Fruit fly (Drosophila melanogaster) whole organism, prepupa: ENCODE measurements around the gene CG3987.

Source experiments
- CG10669 ChIP-seq: fragments of 200-800 bp; sonication (Bioruptor generic); optimal IDR thresholded peaks from 3 replicates; lab custom pipeline; 2018; ENCODE audit warnings: missing biosample characterization, mild to moderate bottlenecking, missing genetic modification characterization, moderate library complexity
- CG11294 ChIP-seq: fragments of 200-800 bp; sonication (Bioruptor generic); IDR thresholded peaks from 2 replicates; pipeline ENCODE4 v1.3.6; 2022; ENCODE audit warnings: missing biosample characterization, missing genetic modification characterization
- CG11762 ChIP-seq: fragments of 200-800 bp; sonication (Bioruptor generic); optimal IDR thresholded peaks from 3 replicates; lab custom pipeline; 2016; ENCODE audit warnings: missing biosample characterization, missing genetic modification characterization; ENCODE audit not compliant: insufficient read depth
- CG15336 ChIP-seq: fragments of 200-800 bp; sonication (Bioruptor generic); IDR thresholded peaks from 2 replicates; pipeline ENCODE4 v1.3.6; 2022; ENCODE audit warnings: missing biosample characterization, missing genetic modification characterization
- CG31627 ChIP-seq: fragments of 200-800 bp; sonication (Bioruptor generic); optimal IDR thresholded peaks from 3 replicates; lab custom pipeline; 2016; ENCODE audit warnings: missing biosample characterization, missing genetic modification characterization
- CG32006 ChIP-seq: fragments of 200-800 bp; sonication (Bioruptor generic); optimal IDR thresholded peaks from 3 replicates; lab custom pipeline; 2017; ENCODE audit warnings: missing biosample characterization, mild to moderate bottlenecking, missing genetic modification characterization
- CG3919 ChIP-seq: fragments of 200-800 bp; sonication (Bioruptor generic); optimal IDR thresholded peaks from 3 replicates; lab custom pipeline; 2016; ENCODE audit warnings: missing biosample characterization, missing genetic modification characterization
- CG4318 ChIP-seq: fragments of 200-800 bp; sonication (Bioruptor generic); optimal IDR thresholded peaks from 3 replicates; lab custom pipeline; 2017; ENCODE audit warnings: missing biosample characterization, mild to moderate bottlenecking, missing genetic modification characterization
- CG6792 ChIP-seq: fragments of 200-800 bp; sonication (Bioruptor generic); optimal IDR thresholded peaks from 3 replicates; lab custom pipeline; 2016; ENCODE audit warnings: missing biosample characterization, missing genetic modification characterization
- CG6808 ChIP-seq: fragments of 200-800 bp; sonication (Bioruptor generic); optimal IDR thresholded peaks from 3 replicates; lab custom pipeline; 2017; ENCODE audit warnings: missing biosample characterization, missing genetic modification characterization, mild to moderate bottlenecking, moderate library complexity, missing genetic modification reagents
- CG8119 ChIP-seq: fragments of 200-800 bp; sonication (Bioruptor generic); IDR thresholded peaks from 3 replicates; pipeline ENCODE4 v1.3.6; 2022; ENCODE audit warnings: missing biosample characterization, missing genetic modification characterization
- Eip78C ChIP-seq: fragments of 200-800 bp; sonication (Bioruptor generic); peaks from one replicate; lab custom pipeline; 2016; ENCODE audit warnings: missing biosample characterization, missing genetic modification characterization
- Eip93F ChIP-seq: fragments of 200-800 bp; sonication (Bioruptor generic); optimal IDR thresholded peaks from 2 replicates; lab custom pipeline; 2016; ENCODE audit warnings: missing biosample characterization, mild to moderate bottlenecking, missing genetic modification characterization
- Ets21C ChIP-seq: fragments of 200-800 bp; sonication (Bioruptor generic); optimal IDR thresholded peaks from 3 replicates; lab custom pipeline; 2016; ENCODE audit warnings: missing biosample characterization, missing genetic modification characterization
- Ets96B ChIP-seq: fragments of 200-800 bp; optimal IDR thresholded peaks from 2 replicates; lab custom pipeline; 2019; ENCODE audit warnings: missing biosample characterization, mild to moderate bottlenecking, missing genetic modification characterization, moderate library complexity
- Gug ChIP-seq: fragments of 200-800 bp; sonication (Bioruptor generic); IDR thresholded peaks from 2 replicates; pipeline ENCODE4 v1.3.6; 2022; ENCODE audit warnings: missing biosample characterization, missing genetic modification characterization
- Hr39 ChIP-seq: fragments of 200-800 bp; sonication (Bioruptor generic); optimal IDR thresholded peaks from 2 replicates; lab custom pipeline; 2016; ENCODE audit warnings: missing biosample characterization, missing genetic modification characterization
- Hr4 ChIP-seq: fragments of 200-800 bp; sonication (Bioruptor generic); optimal IDR thresholded peaks from 3 replicates; lab custom pipeline; 2016; ENCODE audit warnings: missing biosample characterization, missing genetic modification characterization
- Lpt ChIP-seq: fragments of 200-800 bp; sonication (Bioruptor generic); optimal IDR thresholded peaks from 3 replicates; lab custom pipeline; 2016; ENCODE audit warnings: missing biosample characterization, missing genetic modification characterization
- OdsH ChIP-seq: fragments of 200-800 bp; sonication (Bioruptor generic); optimal IDR thresholded peaks from 3 replicates; lab custom pipeline; 2016; ENCODE audit warnings: missing biosample characterization, missing genetic modification characterization
- Smox ChIP-seq: fragments of 200-800 bp; sonication (Bioruptor generic); optimal IDR thresholded peaks from 3 replicates; lab custom pipeline; 2016; ENCODE audit warnings: missing biosample characterization, missing genetic modification characterization
- Sox102F ChIP-seq: fragments of 200-800 bp; sonication (Bioruptor generic); optimal IDR thresholded peaks from 2 replicates; lab custom pipeline; 2016; ENCODE audit warnings: missing biosample characterization, mild to moderate bottlenecking, missing genetic modification characterization
- Sox15 ChIP-seq: fragments of 200-800 bp; sonication (Bioruptor generic); optimal IDR thresholded peaks from 3 replicates; lab custom pipeline; 2016; ENCODE audit warnings: missing biosample characterization, missing genetic modification characterization
- achi ChIP-seq: fragments of 200-800 bp; sonication (Bioruptor generic); optimal IDR thresholded peaks from 3 replicates; lab custom pipeline; 2016; ENCODE audit warnings: missing biosample characterization, missing genetic modification characterization
- acj6 ChIP-seq: fragments of 200-800 bp; sonication (Bioruptor generic); optimal IDR thresholded peaks from 3 replicates; lab custom pipeline; 2016; ENCODE audit warnings: missing biosample characterization, missing genetic modification characterization
- cyc ChIP-seq: fragments of 200-800 bp; sonication (Bioruptor generic); optimal IDR thresholded peaks from 3 replicates; lab custom pipeline; 2016; ENCODE audit warnings: missing biosample characterization, missing genetic modification characterization
- dsx ChIP-seq: fragments of 200-800 bp; optimal IDR thresholded peaks from 3 replicates; lab custom pipeline; 2019; ENCODE audit warnings: missing biosample characterization, mild to moderate bottlenecking, missing genetic modification characterization, moderate library complexity; ENCODE audit not compliant: poor library complexity, severe bottlenecking
- esn ChIP-seq: fragments of 200-800 bp; sonication (Bioruptor generic); optimal IDR thresholded peaks from 2 replicates; lab custom pipeline; 2016; ENCODE audit warnings: missing biosample characterization, mild to moderate bottlenecking, missing genetic modification characterization, moderate library complexity
- fd59A ChIP-seq: fragments of 200-800 bp; sonication (Bioruptor generic); optimal IDR thresholded peaks from 2 replicates; lab custom pipeline; 2017; ENCODE audit warnings: missing biosample characterization, mild to moderate bottlenecking, missing genetic modification characterization, missing genetic modification reagents
- fkh ChIP-seq: fragments of 200-800 bp; sonication (Bioruptor generic); optimal IDR thresholded peaks from 3 replicates; lab custom pipeline; 2017; ENCODE audit warnings: missing biosample characterization, mild to moderate bottlenecking, missing genetic modification characterization, moderate library complexity
- net ChIP-seq: fragments of 200-800 bp; sonication (Bioruptor generic); optimal IDR thresholded peaks from 3 replicates; lab custom pipeline; 2016; ENCODE audit warnings: missing biosample characterization, missing genetic modification characterization
- pdm3 ChIP-seq: fragments of 200-800 bp; sonication (Bioruptor generic); optimal IDR thresholded peaks from 3 replicates; lab custom pipeline; 2016; ENCODE audit warnings: missing biosample characterization, missing genetic modification characterization
- salr ChIP-seq, 2 experiments: fragments of 200-800 bp; sonication (Bioruptor generic); optimal IDR thresholded peaks; 3 replicates each; lab custom pipeline; 2016 to 2018; ENCODE audit warnings: missing biosample characterization in 2 of 2, missing genetic modification characterization in 2 of 2, mild to moderate bottlenecking in 1 of 2
- ss ChIP-seq, 2 experiments: fragments of 200-800 bp; sonication (Bioruptor generic); optimal IDR thresholded peaks; 2 replicates in 1 of 2; 3 replicates in 1 of 2; lab custom pipeline; 2017 to 2018; ENCODE audit warnings: mild to moderate bottlenecking in 2 of 2, missing biosample characterization in 2 of 2, missing genetic modification characterization in 2 of 2, moderate library complexity in 1 of 2
- svp ChIP-seq: fragments of 200-800 bp; sonication (Bioruptor generic); peaks from one replicate; lab custom pipeline; 2016; ENCODE audit warnings: missing biosample characterization, missing genetic modification characterization
- topi ChIP-seq: fragments of 200-800 bp; sonication (Bioruptor generic); optimal IDR thresholded peaks from 3 replicates; lab custom pipeline; 2016; ENCODE audit warnings: missing biosample characterization, missing genetic modification characterization

Gene CG3987

dm6 chr3R:15114465-15115228 is 25.1 kb upstream of the CG3987 start (continued):
- TF ChIP-seq acj6 (peak; percentile 66), CG10669 (GFP tag; lab: Kevin White, UChicago) (peak; percentile 77), CG31627 (GFP tag; lab: Kevin White, UChicago) (peak; percentile 13), Sox102F (GFP tag; lab: Kevin White, UChicago) (no peak), dsx (GFP tag; lab: Kevin White, UChicago) (peak; percentile 66), CG32006 (peak; percentile 96), CG4318 (GFP tag; lab: Kevin White, UChicago) (peak; percentile 88), CG15336 (GFP tag; lab: Robert Waterston, UW) (peak; percentile 69), Ets96B (tag; lab: Kevin White, UChicago) (peak; percentile 82), achi (peak; percentile 77), Hr4 (GFP tag; lab: Kevin White, UChicago) (peak; percentile 87), pdm3 (GFP tag; lab: Kevin White, UChicago) (peak; percentile 81), fd59A (GFP tag; lab: Kevin White, UChicago) (peak; percentile 82), Lpt (GFP tag; lab: Kevin White, UChicago) (peak; percentile 77), esn (peak; percentile 23), Smox (GFP tag; lab: Kevin White, UChicago) (peak; percentile 9), Ets21C (GFP tag; lab: Kevin White, UChicago) (no peak), ss (GFP tag; optimal IDR thresholded peaks at IDR 0.05; lab: Kevin White, UChicago) (peak; percentile 50 to 79), CG6808 (peak; percentile 81), salr (GFP tag; optimal IDR thresholded peaks at IDR 0.05; lab: Kevin White, UChicago) (peak; percentile 37 to 93), CG8119 (GFP tag; lab: Robert Waterston, UW) (peak; percentile 77), OdsH (GFP tag; lab: Kevin White, UChicago) (peak; percentile 77), Sox15 (GFP tag; lab: Kevin White, UChicago) (peak; percentile 58), cyc (peak; percentile 53)

- TF ChIP-seq OdsH (GFP tag; lab: Kevin White, UChicago) (no peak), topi (no peak), Eip78C (GFP tag; lab: Kevin White, UChicago) (peak; percentile 55), CG32006 (peak; percentile 19), CG11294 (GFP tag; lab: Robert Waterston, UW) (no peak), achi (no peak), CG6792 (no peak), Gug (peak; percentile 25; the same call in 1 of the 2 replicates), net (no peak)
These were observed 22.0 kb upstream of the CG3987 start for dm6 chr3R:15117765-15118164.

dm6 chr3R:15119730-15120129 is 20.0 kb upstream of the CG3987 start:
- TF ChIP-seq Eip78C (GFP tag; lab: Kevin White, UChicago) = peak; percentile 38
- TF ChIP-seq pdm3 (GFP tag; lab: Kevin White, UChicago) = no peak
- TF ChIP-seq Eip93F (GFP tag; lab: Kevin White, UChicago) = no peak
- no peak for TF ChIP-seq Hr4 (GFP tag; lab: Kevin White, UChicago)
- peak; percentile 1 for TF ChIP-seq CG3919 (GFP tag; lab: Kevin White, UChicago)

dm6 chr3R:15121599-15122394 is 18.0 kb upstream of the CG3987 start:
- peak; percentile 36 for TF ChIP-seq fkh
- no peak for TF ChIP-seq CG6792
- no peak for TF ChIP-seq Hr39 (GFP tag; lab: Kevin White, UChicago)
- TF ChIP-seq salr (GFP tag; optimal IDR thresholded peaks at IDR 0.05; lab: Kevin White, UChicago) = no peak
- no peak for TF ChIP-seq CG32006
- TF ChIP-seq CG11762 = no peak
- TF ChIP-seq svp (GFP tag; lab: Kevin White, UChicago) = peak; percentile 28
